Fruit fly (Drosophila melanogaster) whole organism, embryonic: ENCODE data around the gene CG4291.

ENCODE experiments used
- Asciz ChIP-seq: fragments of 200-800 bp; sonication (Bioruptor generic); optimal IDR thresholded peaks from 2 replicates; lab custom pipeline; 2017; ENCODE audit warnings: missing biosample characterization, mild to moderate bottlenecking, missing genetic modification characterization, missing genetic modification reagents
- BEAF-32 ChIP-seq: fragments of 200-800 bp; sonication (Bioruptor generic); optimal IDR thresholded peaks from 3 replicates; lab custom pipeline; 2017; ENCODE audit warnings: missing biosample characterization, missing genetic modification characterization, mild to moderate bottlenecking, moderate library complexity, missing genetic modification reagents
- BtbVII ChIP-seq: fragments of 200-800 bp; sonication (Bioruptor generic); optimal IDR thresholded peaks from 3 replicates; lab custom pipeline; 2017; ENCODE audit warnings: missing biosample characterization, mild to moderate bottlenecking, missing genetic modification characterization
- CG12219 ChIP-seq: fragments of 200-800 bp; sonication (Bioruptor generic); optimal IDR thresholded peaks from 3 replicates; lab custom pipeline; 2018; ENCODE audit warnings: missing biosample characterization, mild to moderate bottlenecking, missing genetic modification characterization
- CG12769 ChIP-seq: fragments of 200-800 bp; sonication (Bioruptor generic); optimal IDR thresholded peaks from 2 replicates; lab custom pipeline; 2019; ENCODE audit warnings: missing biosample characterization, mild to moderate bottlenecking, missing genetic modification characterization, moderate library complexity
- CG13123 ChIP-seq: fragments of 200-800 bp; sonication (Bioruptor generic); optimal IDR thresholded peaks from 2 replicates; lab custom pipeline; 2016; ENCODE audit warnings: missing biosample characterization, missing genetic modification characterization
- CG17186 ChIP-seq: fragments of 200-800 bp; sonication (Bioruptor generic); optimal IDR thresholded peaks from 3 replicates; lab custom pipeline; 2017; ENCODE audit warnings: missing biosample characterization, missing genetic modification reagents, missing genetic modification characterization
- CG17328 ChIP-seq: fragments of 200-800 bp; sonication (Bioruptor generic); IDR thresholded peaks from 2 replicates; pipeline ENCODE4 v1.3.6; 2022; ENCODE audit warnings: missing biosample characterization, missing genetic modification characterization
- CG17912 ChIP-seq: fragments of 200-800 bp; sonication (Bioruptor generic); optimal IDR thresholded peaks from 2 replicates; lab custom pipeline; 2018; ENCODE audit warnings: missing biosample characterization, mild to moderate bottlenecking, missing genetic modification characterization
- CG1832 ChIP-seq: fragments of 200-800 bp; sonication (Bioruptor generic); optimal IDR thresholded peaks from 2 replicates; lab custom pipeline; 2017; ENCODE audit warnings: missing biosample characterization, mild to moderate bottlenecking, missing genetic modification characterization, inconsistent platforms
- CG18764 ChIP-seq: fragments of 200-800 bp; sonication (Bioruptor generic); optimal IDR thresholded peaks from 3 replicates; lab custom pipeline; 2016; ENCODE audit warnings: missing biosample characterization, missing genetic modification characterization
- CG2199 ChIP-seq: fragments of 200-800 bp; sonication (Bioruptor generic); IDR thresholded peaks from 3 replicates; pipeline ENCODE4 v1.3.6; 2022; ENCODE audit warnings: missing biosample characterization, missing genetic modification characterization
- CG2712 ChIP-seq: fragments of 200-800 bp; optimal IDR thresholded peaks from 3 replicates; lab custom pipeline; 2019; ENCODE audit warnings: missing biosample characterization, mild to moderate bottlenecking, missing genetic modification characterization, moderate library complexity
- CG34376 ChIP-seq: fragments of 200-800 bp; sonication (Bioruptor generic); optimal IDR thresholded peaks from 2 replicates; lab custom pipeline; 2018; ENCODE audit warnings: missing biosample characterization, mild to moderate bottlenecking, missing genetic modification characterization
- CG3995 ChIP-seq: fragments of 200-800 bp; sonication (Bioruptor generic); optimal IDR thresholded peaks from 3 replicates; lab custom pipeline; 2016; ENCODE audit warnings: missing biosample characterization, missing genetic modification characterization
- CG4820 ChIP-seq: fragments of 200-800 bp; sonication (Bioruptor generic); optimal IDR thresholded peaks from 3 replicates; lab custom pipeline; 2016; ENCODE audit warnings: missing biosample characterization, missing genetic modification characterization
- CG5180 ChIP-seq: fragments of 200-800 bp; sonication (Bioruptor generic); optimal IDR thresholded peaks from 3 replicates; lab custom pipeline; 2017; ENCODE audit warnings: missing biosample characterization, missing genetic modification characterization, mild to moderate bottlenecking, moderate library complexity, missing genetic modification reagents
- CG9215 ChIP-seq: fragments of 200-800 bp; sonication (Bioruptor generic); IDR thresholded peaks from 2 replicates; pipeline ENCODE4 v1.3.6; 2022; ENCODE audit warnings: missing biosample characterization, missing genetic modification characterization
- CG9932 ChIP-seq: fragments of 200-800 bp; sonication (Bioruptor generic); IDR thresholded peaks from 2 replicates; pipeline ENCODE4 v1.3.6; 2022; ENCODE audit warnings: missing biosample characterization, missing genetic modification characterization
- D19B ChIP-seq: fragments of 200-800 bp; sonication (Bioruptor generic); optimal IDR thresholded peaks from 2 replicates; lab custom pipeline; 2017; ENCODE audit warnings: missing biosample characterization, mild to moderate bottlenecking, missing genetic modification characterization
- Dad ChIP-seq: fragments of 200-800 bp; sonication (Bioruptor generic); optimal IDR thresholded peaks from 3 replicates; lab custom pipeline; 2016; ENCODE audit warnings: missing biosample characterization, missing genetic modification characterization
- Gug ChIP-seq: fragments of 200-800 bp; sonication (Bioruptor generic); IDR thresholded peaks from 4 replicates; pipeline ENCODE4 v1.3.6; 2022; ENCODE audit warnings: missing biosample characterization, missing genetic modification characterization
- HHEX ChIP-seq: fragments of 200-800 bp; sonication (Bioruptor generic); optimal IDR thresholded peaks from 3 replicates; lab custom pipeline; 2017; ENCODE audit warnings: missing biosample characterization, mild to moderate bottlenecking, missing genetic modification characterization, missing genetic modification reagents
- HLH3B ChIP-seq: fragments of 200-800 bp; sonication (Bioruptor generic); IDR thresholded peaks from 2 replicates; pipeline ENCODE4 v1.3.6; 2022; ENCODE audit warnings: missing biosample characterization, missing genetic modification characterization
- Hand ChIP-seq: fragments of 200-800 bp; sonication (Bioruptor generic); optimal IDR thresholded peaks from 2 replicates; lab custom pipeline; 2017; ENCODE audit warnings: mild to moderate bottlenecking, missing biosample characterization, missing genetic modification reagents, missing genetic modification characterization
- Hey ChIP-seq: fragments of 200-800 bp; sonication (Bioruptor generic); optimal IDR thresholded peaks from 3 replicates; lab custom pipeline; 2018; ENCODE audit warnings: missing biosample characterization, mild to moderate bottlenecking, missing genetic modification characterization
- Hr51 ChIP-seq, 2 experiments: fragments of 200-800 bp; sonication (Bioruptor generic); optimal IDR thresholded peaks; 2 replicates in 1 of 2; 3 replicates in 1 of 2; lab custom pipeline; 2016 to 2018; ENCODE audit warnings: missing biosample characterization in 2 of 2, missing genetic modification characterization in 2 of 2, mild to moderate bottlenecking in 1 of 2, moderate library complexity in 1 of 2
- Mad ChIP-seq: fragments of 200-800 bp; sonication (Bioruptor generic); optimal IDR thresholded peaks from 2 replicates; lab custom pipeline; 2016; ENCODE audit warnings: missing biosample characterization, missing genetic modification characterization
- Mes4 ChIP-seq: fragments of 200-800 bp; sonication (Bioruptor generic); optimal IDR thresholded peaks from 2 replicates; lab custom pipeline; 2016; ENCODE audit warnings: missing biosample characterization, missing genetic modification characterization
- NfI ChIP-seq: fragments of 200-800 bp; sonication (Bioruptor generic); optimal IDR thresholded peaks from 3 replicates; lab custom pipeline; 2018; ENCODE audit warnings: missing biosample characterization, mild to moderate bottlenecking, missing genetic modification characterization, moderate library complexity
- Sry-δ ChIP-seq: fragments of 200-800 bp; sonication (Bioruptor generic); optimal IDR thresholded peaks from 2 replicates; lab custom pipeline; 2016; ENCODE audit warnings: missing biosample characterization, missing genetic modification characterization
- TFAM ChIP-seq: fragments of 200-800 bp; sonication (Bioruptor generic); optimal IDR thresholded peaks from 2 replicates; lab custom pipeline; 2017; ENCODE audit warnings: missing biosample characterization, missing genetic modification characterization, inconsistent platforms
- Xbp1 ChIP-seq: fragments of 200-800 bp; sonication (Bioruptor generic); optimal IDR thresholded peaks from 3 replicates; lab custom pipeline; 2016; ENCODE audit warnings: missing biosample characterization, mild to moderate bottlenecking, missing genetic modification characterization
- bbx ChIP-seq: fragments of 200-800 bp; sonication (Bioruptor generic); IDR thresholded peaks from 2 replicates; pipeline ENCODE4 v1.3.6; 2022; ENCODE audit warnings: missing biosample characterization, missing genetic modification characterization; ENCODE audit not compliant: partially characterized antibody
- bsh ChIP-seq, 2 experiments: fragments of 200-800 bp; sonication (Bioruptor generic); optimal IDR thresholded peaks; 2 replicates each; lab custom pipeline; 2017 to 2018; ENCODE audit warnings: mild to moderate bottlenecking in 2 of 2, missing biosample characterization in 2 of 2, missing genetic modification characterization in 2 of 2, moderate library complexity in 1 of 2
- chm ChIP-seq: fragments of 200-800 bp; sonication (Bioruptor generic); IDR thresholded peaks from 2 replicates; pipeline ENCODE4 v1.3.6; 2022; ENCODE audit warnings: missing biosample characterization, missing genetic modification characterization
- emc ChIP-seq: fragments of 200-800 bp; sonication (Bioruptor generic); optimal IDR thresholded peaks from 2 replicates; lab custom pipeline; 2016; ENCODE audit warnings: missing biosample characterization, missing genetic modification characterization
- ewg ChIP-seq: fragments of 200-800 bp; sonication (Bioruptor generic); optimal IDR thresholded peaks from 3 replicates; lab custom pipeline; 2017; ENCODE audit warnings: mild to moderate bottlenecking, missing biosample characterization, missing genetic modification reagents, missing genetic modification characterization
- gce ChIP-seq: fragments of 200-800 bp; sonication (Bioruptor generic); IDR thresholded peaks from 3 replicates; pipeline ENCODE4 v1.3.6; 2022; ENCODE audit warnings: missing biosample characterization, missing genetic modification characterization
- gem ChIP-seq: fragments of 200-800 bp; sonication (Bioruptor generic); optimal IDR thresholded peaks from 2 replicates; lab custom pipeline; 2019; ENCODE audit warnings: missing biosample characterization, mild to moderate bottlenecking, missing genetic modification characterization, moderate library complexity
- gsb ChIP-seq: fragments of 200-800 bp; sonication (Bioruptor generic); IDR thresholded peaks from 2 replicates; pipeline ENCODE4 v1.3.6; 2022; ENCODE audit warnings: missing biosample characterization, missing genetic modification characterization
- her ChIP-seq: fragments of 200-800 bp; sonication (Bioruptor generic); optimal IDR thresholded peaks from 2 replicates; lab custom pipeline; 2016; ENCODE audit warnings: missing biosample characterization, missing genetic modification characterization
- jing ChIP-seq: fragments of 200-800 bp; sonication (Bioruptor generic); optimal IDR thresholded peaks from 2 replicates; lab custom pipeline; 2018; ENCODE audit warnings: missing biosample characterization, mild to moderate bottlenecking, missing genetic modification characterization
- jumu ChIP-seq: fragments of 200-800 bp; sonication (Bioruptor generic); optimal IDR thresholded peaks from 3 replicates; lab custom pipeline; 2016; ENCODE audit warnings: missing biosample characterization, missing genetic modification characterization
- mirr ChIP-seq: fragments of 200-800 bp; sonication (Bioruptor generic); optimal IDR thresholded peaks from 3 replicates; lab custom pipeline; 2018; ENCODE audit warnings: missing biosample characterization, mild to moderate bottlenecking, missing genetic modification characterization
- row ChIP-seq: fragments of 200-800 bp; sonication (Bioruptor generic); IDR thresholded peaks from 3 replicates; pipeline ENCODE4 v1.3.6; 2022; ENCODE audit warnings: missing biosample characterization, missing genetic modification characterization
- seq ChIP-seq: fragments of 200-800 bp; sonication (Bioruptor generic); IDR thresholded peaks from 2 replicates; pipeline ENCODE4 v1.3.6; 2022; ENCODE audit warnings: missing biosample characterization, missing genetic modification characterization
- slbo ChIP-seq: fragments of 200-800 bp; sonication (Bioruptor generic); IDR thresholded peaks from 2 replicates; pipeline ENCODE4 v1.3.6; 2022; ENCODE audit warnings: missing biosample characterization, missing genetic modification characterization
- sqz ChIP-seq: fragments of 200-800 bp; sonication (Bioruptor generic); optimal IDR thresholded peaks from 3 replicates; lab custom pipeline; 2018; ENCODE audit warnings: missing biosample characterization, mild to moderate bottlenecking, missing genetic modification characterization
- toy ChIP-seq: fragments of 200-800 bp; sonication (Bioruptor generic); IDR thresholded peaks from 2 replicates; pipeline ENCODE4 v1.3.6; 2022; ENCODE audit warnings: missing biosample characterization, missing genetic modification characterization
- vvl ChIP-seq: fragments of 200-800 bp; sonication (Bioruptor generic); IDR thresholded peaks from 2 replicates; pipeline ENCODE4 v1.3.6; 2022; ENCODE audit warnings: missing biosample characterization, missing genetic modification characterization

Gene CG4291

dm6 chr2L:892461-892860 lies 39.9 kb upstream of the CG4291 start (continued):
- TF ChIP-seq seq (GFP tag; lab: Robert Waterston, UW) (peak; percentile 56; the same call in 1 of the 2 replicates), D19B (GFP tag; lab: Kevin White, UChicago) (peak; percentile 25), Mad (no peak), CG4820 (GFP tag; lab: Kevin White, UChicago) (no peak), sqz (GFP tag; lab: Kevin White, UChicago) (no peak), gem (tag; lab: Kevin White, UChicago) (peak; percentile 57), CG3995 (GFP tag; lab: Kevin White, UChicago) (no peak), mirr (peak; percentile 10), Mes4 (GFP tag; lab: Kevin White, UChicago) (no peak), toy (GFP tag; lab: Robert Waterston, UW) (no peak), NfI (GFP tag; lab: Kevin White, UChicago) (peak; percentile 33), HLH3B (no peak), bsh (GFP tag; optimal IDR thresholded peaks at IDR 0.05; lab: Kevin White, UChicago) (peak in 1 of 2 experiments; percentile 47), vvl (GFP tag; lab: Robert Waterston, UW) (peak; percentile 42), CG17186 (no peak), CG13123 (GFP tag; lab: Kevin White, UChicago) (no peak), slbo (peak; percentile 44; the same call in 1 of the 2 replicates), Hey (no peak), CG9215 (GFP tag; lab: Robert Waterston, UW) (no peak), her (GFP tag; lab: Kevin White, UChicago) (peak; percentile 37), CG5180 (GFP tag; lab: Kevin White, UChicago) (no peak), Sry-δ (GFP tag; lab: Kevin White, UChicago) (no peak), Dad (GFP tag; lab: Kevin White, UChicago) (no peak), CG1832 (GFP tag; lab: Kevin White, UChicago) (no peak), gsb (no peak), chm (GFP tag; lab: Robert Waterston, UW) (no peak), emc (GFP tag; lab: Kevin White, UChicago) (no peak), CG18764 (GFP tag; lab: Kevin White, UChicago) (no peak), Hr51 (GFP tag; optimal IDR thresholded peaks at IDR 0.05; lab: Kevin White, UChicago) (peak in 1 of 2 experiments; percentile 43), CG34376 (GFP tag; lab: Kevin White, UChicago) (no peak), CG12219 (peak; percentile 35), BEAF-32 (GFP tag; lab: Kevin White, UChicago) (no peak), row (GFP tag; lab: Robert Waterston, UW) (peak; percentile 51; the same call in 2 of the 3 replicates), Gug (GFP tag; lab: Robert Waterston, UW) (peak; percentile 45; the same call in 2 of the 4 replicates), jumu (GFP tag; lab: Kevin White, UChicago) (no peak), CG9932 (GFP tag; lab: Robert Waterston, UW) (no peak), CG2199 (GFP tag; lab: Robert Waterston, UW) (no peak), TFAM (GFP tag; lab: Kevin White, UChicago) (no peak), Asciz (GFP tag; lab: Kevin White, UChicago) (no peak), CG12769 (tag; lab: Kevin White, UChicago) (peak; percentile 59), Xbp1 (GFP tag; lab: Kevin White, UChicago) (peak; percentile 10), ewg (no peak), CG17328 (0 out of 2 replicates have a peak, but pooled peaks have one; percentile 14), bbx (GFP tag; lab: Robert Waterston, UW) (no peak), CG17912 (GFP tag; lab: Kevin White, UChicago) (no peak), CG2712 (tag; lab: Kevin White, UChicago) (peak; percentile 21), Hand (no peak), gce (GFP tag; lab: Robert Waterston, UW) (0 out of 3 replicates have a peak, but pooled peaks have one; percentile 35), BtbVII (GFP tag; lab: Kevin White, UChicago) (peak; percentile 26), HHEX (GFP tag; lab: Kevin White, UChicago) (peak; percentile 9), jing (GFP tag; lab: Kevin White, UChicago) (no peak)
